Fruit fly (Drosophila melanogaster): ENCODE results near the gene crim.
A peak's percentile ranks its signal among the peaks of the same experiment; 100 is the strongest.

crim gene

dm6 chr3L:11708633-11709116, 2.5 kb downstream of the crim start, which contains the start of the genes Ccdc56 and mtTFB1 (continued):
- TF ChIP-seq Bdp1 (GFP tag; optimal IDR thresholded peaks at IDR 0.05) (peak; percentile 43), CG14965 (GFP tag; optimal IDR thresholded peaks at IDR 0.05; ENCODE audit: borderline replicate concordance) (no peak), jumu (GFP tag; optimal IDR thresholded peaks at IDR 0.05) (peak; percentile 11), Xbp1 (GFP tag; optimal IDR thresholded peaks at IDR 0.05) (peak; percentile 1), kay (GFP tag; optimal IDR thresholded peaks at IDR 0.05) (peak; percentile 61), zen (tag; optimal IDR thresholded peaks at IDR 0.05) (no peak), Scr (GFP tag; IDR thresholded peaks at IDR 0.05; ENCODE audit: partially characterized antibody) (peak; percentile 16; the same call in 1 of the 2 replicates), eyg (GFP tag; optimal IDR thresholded peaks at IDR 0.05) (no peak), CG18011 (GFP tag; optimal IDR thresholded peaks at IDR 0.05) (no peak), MBD-R2 (GFP tag; IDR thresholded peaks at IDR 0.05) (peak; percentile 65), CG34224 (GFP tag; IDR thresholded peaks at IDR 0.05; ENCODE audit: partially characterized antibody) (no peak), Dp (GFP tag; optimal IDR thresholded peaks at IDR 0.05) (peak; percentile 84), CG17829 (tag; optimal IDR thresholded peaks at IDR 0.05) (peak; percentile 17), tna (GFP tag; IDR thresholded peaks at IDR 0.05; ENCODE audit: partially characterized antibody) (0 out of 2 replicates have a peak, but pooled peaks have one; percentile 20), CG7839 (tag; optimal IDR thresholded peaks at IDR 0.05) (peak; percentile 31), CG10462 (GFP tag; optimal IDR thresholded peaks at IDR 0.05) (peak; percentile 31), sens-2 (GFP tag; IDR thresholded peaks at IDR 0.05) (no peak), CG17186 (GFP tag; optimal IDR thresholded peaks at IDR 0.05) (peak; percentile 60), CG15514 (GFP tag; optimal IDR thresholded peaks at IDR 0.05) (peak; percentile 53), Hr39 (optimal IDR thresholded peaks at IDR 0.05) (no peak), D19A (tag; optimal IDR thresholded peaks at IDR 0.05) (no peak), CG12155 (GFP tag; optimal IDR thresholded peaks at IDR 0.05) (peak; percentile 91), gcm2 (GFP tag; optimal IDR thresholded peaks at IDR 0.05) (no peak), ci (GFP tag; IDR thresholded peaks at IDR 0.05) (0 out of 3 replicates have a peak, but pooled peaks have one; percentile 39), CG10321 (GFP tag; IDR thresholded peaks at IDR 0.05) (no peak), CG32772 (GFP tag; IDR thresholded peaks at IDR 0.05) (no peak), nmo (GFP tag; optimal IDR thresholded peaks at IDR 0.05) (peak; percentile 29), CG2120 (GFP tag; optimal IDR thresholded peaks at IDR 0.05) (peak; percentile 20), Myb (GFP tag; optimal IDR thresholded peaks at IDR 0.05) (peak; percentile 78), pzg (GFP tag; optimal IDR thresholded peaks at IDR 0.05) (peak; percentile 80), ro (GFP tag; IDR thresholded peaks at IDR 0.05) (no peak), Ets65A (GFP tag) (peak; percentile 23), E2f1 (GFP tag; IDR thresholded peaks at IDR 0.05) (no peak), CG14710 (tag; optimal IDR thresholded peaks at IDR 0.05) (peak; percentile 54), dmrt11E (tag; optimal IDR thresholded peaks at IDR 0.05) (no peak), CG11504 (tag; optimal IDR thresholded peaks at IDR 0.05) (peak; percentile 36), CG17568 (GFP tag; optimal IDR thresholded peaks at IDR 0.05) (no peak), corto (GFP tag; optimal IDR thresholded peaks at IDR 0.05) (peak; percentile 33), dm (GFP tag; optimal IDR thresholded peaks at IDR 0.05) (peak; percentile 2), phol (tag; optimal IDR thresholded peaks at IDR 0.05) (peak; percentile 6), ems (GFP tag; optimal IDR thresholded peaks at IDR 0.05) (peak; percentile 37), CG12104 (GFP tag; optimal IDR thresholded peaks at IDR 0.05) (no peak), pb (GFP tag; optimal IDR thresholded peaks at IDR 0.05) (no peak), Chrac-16 (GFP tag; optimal IDR thresholded peaks at IDR 0.05) (peak; percentile 8), CG10267 (tag; optimal IDR thresholded peaks at IDR 0.05) (peak; percentile 55), Sin3A (optimal IDR thresholded peaks at IDR 0.05) (peak; percentile 16), amos (GFP tag; IDR thresholded peaks at IDR 0.05; ENCODE audit: partially characterized antibody) (no peak; the same call in 1 of the 2 replicates), vvl (GFP tag; IDR thresholded peaks at IDR 0.05) (peak; percentile 4; the same call in 1 of the 2 replicates), fd3F (GFP tag; optimal IDR thresholded peaks at IDR 0.05) (no peak), BEAF-32 (GFP tag; optimal IDR thresholded peaks at IDR 0.05) (peak; percentile 51)

Measured in whole organism, embryonic.